Worm (Caenorhabditis elegans) whole organism, L3 larva: ENCODE measurements around the gene immt-1.

Experiments
- ceh-82 ChIP-seq: fragments of 150-350 bp; optimal IDR thresholded peaks from 2 replicates; lab custom pipeline; 2014; ENCODE audit warnings: missing biosample characterization, missing genetic modification characterization
- fkh-10 ChIP-seq: sonication (generic microtip); optimal IDR thresholded peaks from 2 replicates; lab custom pipeline; 2017; ENCODE audit warnings: missing biosample characterization, missing genetic modification reagents, missing genetic modification characterization
- mdl-1 ChIP-seq: fragments of 150-350 bp; optimal IDR thresholded peaks from 2 replicates; lab custom pipeline; 2014; ENCODE audit warnings: missing biosample characterization, missing genetic modification characterization
- nfya-1 ChIP-seq: sonication (generic microtip); optimal IDR thresholded peaks from 2 replicates; lab custom pipeline; 2017; ENCODE audit warnings: missing genetic modification characterization, mild to moderate bottlenecking, missing compliant biosample characterization, antibody characterized with exemption, moderate library complexity; ENCODE audit not compliant: insufficient read depth
- nhr-25 ChIP-seq: sonication (generic microtip); optimal IDR thresholded peaks from 2 replicates; lab custom pipeline; 2017; ENCODE audit warnings: missing biosample characterization, missing genetic modification characterization
- pqm-1 ChIP-seq: fragments of 150-350 bp; optimal IDR thresholded peaks from 2 replicates; lab custom pipeline; 2017; ENCODE audit warnings: missing biosample characterization, missing genetic modification characterization, inconsistent platforms
- skn-1 ChIP-seq: fragments of 150-350 bp; optimal IDR thresholded peaks from 2 replicates; lab custom pipeline; 2014; ENCODE audit warnings: missing biosample characterization, missing genetic modification characterization
- snpc-4 ChIP-seq: fragments of 150-350 bp; optimal IDR thresholded peaks from 2 replicates; lab custom pipeline; 2014; ENCODE audit warnings: missing biosample characterization, missing genetic modification characterization
- unc-62 ChIP-seq: fragments of 150-350 bp; sonication (generic microtip); optimal IDR thresholded peaks from 4 replicates; lab custom pipeline; 2014; ENCODE audit warnings: missing biosample characterization, missing genetic modification reagents, missing genetic modification characterization
- ztf-11 ChIP-seq: fragments of 150-350 bp; optimal IDR thresholded peaks from 2 replicates; lab custom pipeline; 2014; ENCODE audit warnings: missing biosample characterization, missing genetic modification characterization

DNA sequence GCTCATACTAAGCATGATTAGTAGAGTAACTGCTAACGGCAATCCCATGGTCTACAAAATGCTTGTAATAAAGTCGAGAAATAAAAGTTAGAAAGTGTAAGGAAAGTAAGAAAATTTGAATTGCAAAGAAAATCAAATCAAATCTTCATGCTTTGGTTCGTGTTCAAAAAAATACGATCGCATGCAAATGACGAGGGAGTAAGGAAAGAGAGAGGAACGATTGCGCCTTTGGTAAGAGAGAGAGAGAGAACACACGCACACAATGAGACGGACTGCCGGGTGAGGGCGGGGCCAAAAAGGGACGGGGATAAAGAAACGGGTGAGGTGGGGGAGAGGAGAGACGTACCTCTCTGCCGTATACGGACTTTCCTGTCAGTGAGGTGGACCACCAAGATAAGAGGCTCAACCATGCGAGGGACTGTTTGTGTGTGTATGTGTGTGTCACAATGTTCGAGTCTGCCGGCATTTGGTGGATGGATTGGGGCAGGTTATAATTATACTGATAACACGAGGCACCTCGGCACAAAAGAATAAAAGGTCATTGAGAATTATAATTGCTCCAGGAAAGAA is 18.9 kb upstream of the immt-1 start, which contains the start of gene igcm-3:
- TF ChIP-seq ztf-11 (no peak), unc-62 (GFP tag; lab: Kevin White, UChicago) (no peak), pqm-1 (tag; lab: Kevin White, UChicago) (no peak), nfya-1 (tag; lab: Kevin White, UChicago) (no peak), nhr-25 (no peak), snpc-4 (tag; lab: Kevin White, UChicago) (no peak), ceh-82 (tag; lab: Kevin White, UChicago) (no peak), skn-1 (tag; lab: Kevin White, UChicago) (no peak), mdl-1 (tag; lab: Kevin White, UChicago) (no peak), fkh-10 (no peak)
